Worm (Caenorhabditis elegans): ENCODE measurements around the gene Y77E11A.7.
"Not testable (repeated sequence)": the region's sequence is repeated elsewhere in the genome, so short reads cannot be mapped to it uniquely, and the experiment has no call there.

- not testable (repeated sequence) for TF ChIP-seq tbx-37 (GFP tag; conservative IDR thresholded peaks at IDR 0.05); F13C5.2 (tag; optimal IDR thresholded peaks at IDR 0.05)
Measured at ce11 chrIV:1448528-1448927, 28.9 kb upstream of the Y77E11A.7 start.

Measured in whole organism, early embryonic.